Worm (Caenorhabditis elegans) whole organism, L3 larva: Measurements from ENCODE around the gene M28.10.

Source experiments
- aly-2 ChIP-seq: fragments of 150-350 bp; optimal IDR thresholded peaks from 2 replicates; lab custom pipeline; 2014; ENCODE audit warnings: missing biosample characterization, missing genetic modification characterization
- ceh-16 ChIP-seq: sonication (generic microtip); optimal IDR thresholded peaks from 2 replicates; lab custom pipeline; 2017; ENCODE audit warnings: missing biosample characterization, missing genetic modification characterization
- ceh-28 ChIP-seq: fragments of 150-350 bp; optimal IDR thresholded peaks from 2 replicates; lab custom pipeline; 2014; ENCODE audit warnings: missing biosample characterization, missing genetic modification reagents, missing genetic modification characterization
- ceh-82 ChIP-seq: fragments of 150-350 bp; optimal IDR thresholded peaks from 2 replicates; lab custom pipeline; 2014; ENCODE audit warnings: missing biosample characterization, missing genetic modification characterization
- elt-1 ChIP-seq: fragments of 150-350 bp; optimal IDR thresholded peaks from 2 replicates; lab custom pipeline; 2014; ENCODE audit warnings: missing biosample characterization, missing genetic modification characterization
- elt-2 ChIP-seq: sonication (generic microtip); optimal IDR thresholded peaks from 2 replicates; lab custom pipeline; 2016; ENCODE audit warnings: missing genetic modification reagents, mild to moderate bottlenecking, missing genetic modification characterization, missing compliant biosample characterization
- eor-1 ChIP-seq, 2 experiments: fragments of 150-350 bp; optimal IDR thresholded peaks; 2 replicates each; lab custom pipeline; 2014 to 2018; ENCODE audit warnings: missing biosample characterization in 2 of 2, missing genetic modification characterization in 2 of 2
- fkh-10 ChIP-seq: sonication (generic microtip); optimal IDR thresholded peaks from 2 replicates; lab custom pipeline; 2017; ENCODE audit warnings: missing biosample characterization, missing genetic modification reagents, missing genetic modification characterization
- fkh-2 ChIP-seq: fragments of 150-350 bp; optimal IDR thresholded peaks from 2 replicates; lab custom pipeline; 2014; ENCODE audit warnings: missing biosample characterization, missing genetic modification reagents, missing genetic modification characterization
- fos-1 ChIP-seq: fragments of 150-350 bp; optimal IDR thresholded peaks from 2 replicates; lab custom pipeline; 2014; ENCODE audit warnings: missing biosample characterization, missing genetic modification characterization
- hmg-11 ChIP-seq: sonication (generic microtip); optimal IDR thresholded peaks from 2 replicates; lab custom pipeline; 2016; ENCODE audit warnings: missing genetic modification characterization, missing compliant biosample characterization
- jun-1 ChIP-seq: fragments of 150-350 bp; optimal IDR thresholded peaks from 2 replicates; lab custom pipeline; 2014; ENCODE audit warnings: missing biosample characterization, missing genetic modification reagents, missing genetic modification characterization
- lin-15B ChIP-seq: fragments of 150-350 bp; optimal IDR thresholded peaks from 2 replicates; lab custom pipeline; 2014; ENCODE audit warnings: missing biosample characterization, missing genetic modification characterization
- lin-39 ChIP-seq: fragments of 150-350 bp; optimal IDR thresholded peaks from 2 replicates; lab custom pipeline; 2018; ENCODE audit warnings: missing biosample characterization, missing genetic modification reagents, missing genetic modification characterization
- mdl-1 ChIP-seq: fragments of 150-350 bp; optimal IDR thresholded peaks from 2 replicates; lab custom pipeline; 2014; ENCODE audit warnings: missing biosample characterization, missing genetic modification characterization
- nfya-1 ChIP-seq: sonication (generic microtip); optimal IDR thresholded peaks from 2 replicates; lab custom pipeline; 2017; ENCODE audit warnings: missing genetic modification characterization, mild to moderate bottlenecking, missing compliant biosample characterization, antibody characterized with exemption, moderate library complexity; ENCODE audit not compliant: insufficient read depth
- nhr-11 ChIP-seq: fragments of 150-350 bp; optimal IDR thresholded peaks from 2 replicates; lab custom pipeline; 2014; ENCODE audit warnings: missing biosample characterization, missing genetic modification characterization
- nhr-12 ChIP-seq: fragments of 150-350 bp; optimal IDR thresholded peaks from 2 replicates; lab custom pipeline; 2014; ENCODE audit warnings: missing biosample characterization, missing genetic modification characterization
- nhr-23 ChIP-seq: fragments of 150-350 bp; optimal IDR thresholded peaks from 2 replicates; lab custom pipeline; 2014; ENCODE audit warnings: missing biosample characterization, missing genetic modification reagents, missing genetic modification characterization
- nhr-25 ChIP-seq: sonication (generic microtip); optimal IDR thresholded peaks from 2 replicates; lab custom pipeline; 2017; ENCODE audit warnings: missing biosample characterization, missing genetic modification characterization
- nhr-43 ChIP-seq: sonication (generic microtip); optimal IDR thresholded peaks from 2 replicates; lab custom pipeline; 2016; ENCODE audit warnings: mild to moderate bottlenecking, missing genetic modification characterization, missing compliant biosample characterization; ENCODE audit not compliant: poor library complexity, severe bottlenecking
- nhr-77 ChIP-seq: fragments of 150-350 bp; optimal IDR thresholded peaks from 2 replicates; lab custom pipeline; 2014; ENCODE audit warnings: missing biosample characterization, missing genetic modification characterization
- pha-4 ChIP-seq: fragments of 150-350 bp; optimal IDR thresholded peaks from 2 replicates; lab custom pipeline; 2014; ENCODE audit warnings: missing biosample characterization, missing genetic modification reagents, missing genetic modification characterization
- pqm-1 ChIP-seq: fragments of 150-350 bp; optimal IDR thresholded peaks from 2 replicates; lab custom pipeline; 2017; ENCODE audit warnings: missing biosample characterization, missing genetic modification characterization, inconsistent platforms
- sea-2 ChIP-seq: fragments of 150-350 bp; sonication (generic microtip); optimal IDR thresholded peaks from 4 replicates; lab custom pipeline; 2014; ENCODE audit warnings: missing biosample characterization, missing genetic modification reagents, missing genetic modification characterization
- snpc-4 ChIP-seq: fragments of 150-350 bp; optimal IDR thresholded peaks from 2 replicates; lab custom pipeline; 2014; ENCODE audit warnings: missing biosample characterization, missing genetic modification characterization
- unc-39 ChIP-seq: sonication (generic microtip); optimal IDR thresholded peaks from 4 replicates; lab custom pipeline; 2017; ENCODE audit warnings: missing biosample characterization, missing genetic modification characterization
- ztf-11 ChIP-seq: fragments of 150-350 bp; optimal IDR thresholded peaks from 2 replicates; lab custom pipeline; 2014; ENCODE audit warnings: missing biosample characterization, missing genetic modification characterization
- ztf-4 ChIP-seq: fragments of 150-350 bp; optimal IDR thresholded peaks from 2 replicates; lab custom pipeline; 2014; ENCODE audit warnings: missing biosample characterization, missing genetic modification characterization

M28.10 gene

DNA sequence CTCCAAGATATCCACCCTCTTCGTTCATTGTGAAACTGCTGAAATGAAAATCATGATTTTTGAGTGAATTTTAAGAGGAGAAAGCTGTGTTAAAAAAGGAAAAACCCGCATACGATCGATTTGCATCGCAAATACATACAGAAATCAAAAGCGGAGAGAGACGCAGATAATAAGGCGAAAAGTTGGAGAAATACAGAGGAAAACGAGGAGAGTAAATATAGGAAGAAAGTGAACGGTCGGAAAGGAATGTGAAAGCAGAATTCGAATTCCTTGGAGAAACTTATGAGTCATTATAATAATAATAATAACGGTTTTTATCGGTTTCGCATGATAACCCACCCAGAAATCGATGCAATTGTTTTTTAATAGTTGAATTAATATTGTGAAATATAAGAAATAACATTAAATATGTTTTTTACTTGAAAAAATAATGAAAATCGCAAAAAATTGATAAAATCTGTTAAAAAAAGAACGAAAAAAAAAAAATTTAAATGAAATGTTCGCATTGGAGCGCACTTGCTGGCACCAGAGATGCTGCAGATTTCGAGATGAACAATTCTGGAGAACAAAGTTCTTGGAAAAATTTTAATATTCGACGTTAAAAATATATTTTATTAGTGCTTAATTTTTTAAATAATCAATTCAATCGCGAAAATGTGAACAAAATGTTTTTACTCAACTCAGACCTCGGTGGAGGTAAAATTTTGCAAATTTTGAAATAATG lies 39.9 kb upstream of the M28.10 start, which contains the start of gene ccm-3:
ccm-3 (minus strand) TSS at position 38 of the 724 bp plus-strand sequence.
- no peak for TF ChIP-seq nhr-11 (tag; lab: Kevin White, UChicago)
- TF ChIP-seq nfya-1 (tag; lab: Kevin White, UChicago) = peak; percentile 31
- peak; percentile 43 for TF ChIP-seq elt-2 (tag; lab: Kevin White, UChicago)
- TF ChIP-seq nhr-23 (tag; lab: Kevin White, UChicago) = peak; percentile 5
- no peak for TF ChIP-seq elt-1 (tag; lab: Kevin White, UChicago)
- peak; percentile 1 for TF ChIP-seq hmg-11
- peak; percentile 80 for TF ChIP-seq pha-4 (tag; lab: Kevin White, UChicago)
- TF ChIP-seq lin-15B = peak; percentile 72
- no peak for TF ChIP-seq aly-2 (tag; lab: Kevin White, UChicago)
- TF ChIP-seq, all 47 proteins: peak for 6

DNA sequence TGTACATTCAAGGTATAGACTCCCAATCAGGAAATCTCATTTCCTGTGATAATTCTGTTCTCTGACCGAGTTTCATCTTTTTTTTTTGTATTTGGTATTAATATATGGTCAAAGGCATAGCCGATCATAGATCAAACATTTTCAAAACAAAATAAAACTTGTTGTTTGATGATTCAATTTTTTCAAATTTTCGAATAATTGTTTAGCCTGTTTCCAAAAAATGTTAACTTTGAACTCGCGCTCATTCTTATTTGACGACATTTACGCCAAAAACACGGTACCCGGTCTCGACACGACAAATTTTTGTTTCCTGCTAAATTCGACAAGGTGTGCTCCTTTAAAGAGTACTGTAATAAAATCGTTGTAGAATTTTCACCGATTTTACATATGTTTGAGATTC lies 38.5 kb upstream of the M28.10 start:
- TF ChIP-seq ztf-11 (tag; lab: Kevin White, UChicago) (no peak), ceh-82 (tag; lab: Kevin White, UChicago) (no peak), nhr-11 (tag; lab: Kevin White, UChicago) (no peak), snpc-4 (tag; lab: Kevin White, UChicago) (no peak), unc-39 (tag; lab: Kevin White, UChicago) (no peak), nhr-77 (tag; lab: Kevin White, UChicago) (no peak), nhr-43 (tag; lab: Kevin White, UChicago) (no peak), ztf-4 (tag; lab: Kevin White, UChicago) (no peak), aly-2 (tag; lab: Kevin White, UChicago) (no peak), lin-39 (tag; lab: Kevin White, UChicago) (no peak), nhr-12 (tag; lab: Kevin White, UChicago) (no peak), lin-15B (no peak), eor-1 (tag; optimal IDR thresholded peaks at IDR 0.05; lab: Kevin White, UChicago) (no peak), nfya-1 (tag; lab: Kevin White, UChicago) (no peak), ceh-28 (tag; lab: Kevin White, UChicago) (no peak), hmg-11 (no peak), elt-1 (tag; lab: Kevin White, UChicago) (no peak)

DNA sequence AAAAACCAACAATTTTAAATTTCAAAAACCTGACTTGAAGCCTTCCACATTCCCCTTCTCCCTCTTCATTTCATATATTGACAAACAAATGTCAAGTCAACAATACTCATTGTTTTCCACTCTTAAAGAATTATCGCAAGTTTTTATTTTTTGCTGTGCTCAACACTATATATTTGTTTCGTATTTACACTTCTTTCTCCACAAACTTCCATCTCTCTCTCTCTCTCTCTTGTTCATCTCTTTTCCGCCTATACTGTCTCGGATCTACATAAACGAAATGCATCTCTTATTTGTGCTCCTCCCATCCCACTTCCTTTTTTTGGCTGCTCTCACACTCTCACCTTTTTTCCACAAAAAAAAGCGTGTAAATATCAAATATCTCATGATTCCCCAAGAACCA lies 34.6 kb upstream of the M28.10 start, which contains the start of gene C14A4.12:
C14A4.12 (plus strand) TSS at position 301 of the 400 bp plus-strand sequence.
- TF ChIP-seq fkh-10 (GFP tag; lab: Kevin White, UChicago) (no peak), jun-1 (no peak), nhr-23 (tag; lab: Kevin White, UChicago) (no peak), nhr-77 (tag; lab: Kevin White, UChicago) (no peak), pha-4 (tag; lab: Kevin White, UChicago) (peak; percentile 90), nhr-25 (tag; lab: Kevin White, UChicago) (no peak)

DNA sequence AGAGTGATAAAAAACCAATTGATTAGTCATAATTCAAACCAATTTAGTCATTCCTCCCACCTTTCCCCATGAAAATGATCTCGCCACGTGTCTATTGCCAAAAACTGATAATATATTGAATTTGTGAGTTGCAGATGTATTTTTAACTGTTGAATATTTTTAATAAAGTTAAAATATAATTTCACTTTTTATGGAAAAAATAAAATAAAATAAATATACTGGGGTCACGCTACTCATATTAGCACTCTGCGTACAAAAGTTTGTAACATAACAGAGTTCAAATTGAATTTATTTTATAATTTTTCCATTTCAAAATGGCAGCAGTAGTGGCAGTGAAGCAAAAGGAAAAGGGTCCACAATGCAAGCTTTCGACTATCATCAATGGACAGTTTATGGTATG lies 29.2 kb upstream of the M28.10 start, which contains the start of gene C14A4.13:
C14A4.13 (plus strand) TSS at position 301 of the 400 bp plus-strand sequence.
- no peak for TF ChIP-seq mdl-1 (tag; lab: Kevin White, UChicago)

DNA sequence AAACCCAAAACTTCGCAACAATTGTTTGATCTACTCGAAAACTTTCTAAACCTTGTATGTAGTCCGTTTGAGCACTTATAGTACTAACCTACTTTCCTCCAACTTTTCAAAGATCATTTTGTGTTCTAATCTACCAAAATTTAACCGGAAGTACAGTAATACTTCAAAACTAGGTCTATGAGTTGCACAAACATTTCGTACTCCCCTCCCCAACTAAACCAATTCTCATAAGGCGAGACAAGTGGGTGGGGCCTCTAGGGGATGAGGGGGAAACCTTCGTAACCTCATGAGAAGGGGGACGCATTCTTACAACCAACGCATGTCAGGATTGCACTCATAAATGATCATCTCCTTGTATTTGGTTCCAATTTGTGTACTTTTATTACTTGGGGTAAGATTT lies 25.4 kb upstream of the M28.10 start, which contains the start of gene cutl-9:
cutl-9 (plus strand) TSS at position 301 of the 400 bp plus-strand sequence.
- TF ChIP-seq nfya-1 (tag; lab: Kevin White, UChicago) (no peak), fos-1 (tag; lab: Kevin White, UChicago) (no peak), ceh-16 (tag; lab: Kevin White, UChicago) (no peak)

DNA sequence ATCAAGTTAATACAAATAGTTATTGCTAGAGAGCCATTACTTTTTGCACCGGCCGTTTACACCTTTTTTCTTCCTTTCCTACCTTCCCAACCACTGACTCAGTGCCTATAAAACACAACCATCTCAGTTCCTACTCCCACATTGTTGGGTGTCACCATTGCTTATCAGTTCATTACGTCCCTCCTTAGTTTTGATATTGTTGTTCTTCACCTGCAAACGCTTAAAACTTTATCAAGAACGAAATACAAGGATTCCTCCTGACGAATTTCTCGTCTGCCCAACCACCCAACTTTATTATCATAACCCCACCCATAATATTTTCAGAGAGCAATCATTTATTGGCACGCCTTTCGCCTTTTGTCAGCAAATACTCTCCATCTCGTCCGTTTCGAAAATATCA lies 20.2 kb upstream of the M28.10 start:
- no peak for TF ChIP-seq ceh-82 (tag; lab: Kevin White, UChicago)
- TF ChIP-seq elt-2 (tag; lab: Kevin White, UChicago) = peak; percentile 84
- TF ChIP-seq ceh-28 (tag; lab: Kevin White, UChicago) = no peak
- peak; percentile 38 for TF ChIP-seq pqm-1
- no peak for TF ChIP-seq snpc-4 (tag; lab: Kevin White, UChicago)
- no peak for TF ChIP-seq hmg-11
- peak; percentile 38 for TF ChIP-seq jun-1
- TF ChIP-seq nhr-11 (tag; lab: Kevin White, UChicago) = no peak
- no peak for TF ChIP-seq ztf-4 (tag; lab: Kevin White, UChicago)
- no peak for TF ChIP-seq aly-2 (tag; lab: Kevin White, UChicago)
- TF ChIP-seq sea-2 (GFP tag; lab: Kevin White, UChicago) = no peak
- TF ChIP-seq nhr-43 (tag; lab: Kevin White, UChicago) = no peak
- no peak for TF ChIP-seq fkh-2 (tag; lab: Kevin White, UChicago)
- no peak for TF ChIP-seq elt-1 (tag; lab: Kevin White, UChicago)
